Worm (Caenorhabditis elegans) whole organism, young adult: ENCODE data around the gene Y43F8C.9.

Experiments
- B0261.1 ChIP-seq: sonication (generic microtip); optimal IDR thresholded peaks from 2 replicates; lab custom pipeline; 2016; ENCODE audit warnings: mild to moderate bottlenecking, missing genetic modification characterization, moderate library complexity, missing compliant biosample characterization
- B0336.3 ChIP-seq: fragments of 200-800 bp; sonication (Bioruptor generic); IDR thresholded peaks from 2 replicates; pipeline ENCODE4 v1.3.6; 2022; ENCODE audit warnings: missing genetic modification characterization, missing compliant biosample characterization
- D2030.7 ChIP-seq: fragments of 200-800 bp; sonication (Bioruptor generic); IDR thresholded peaks from 2 replicates; pipeline ENCODE4 v1.3.6; 2022; ENCODE audit warnings: missing genetic modification reagents, missing genetic modification characterization, missing compliant biosample characterization
- F23B12.7 ChIP-seq: sonication (generic microtip); optimal IDR thresholded peaks from 2 replicates; lab custom pipeline; 2017; ENCODE audit warnings: missing genetic modification characterization, mild to moderate bottlenecking, missing compliant biosample characterization, antibody characterized with exemption, moderate library complexity; ENCODE audit not compliant: insufficient read depth
- F33H1.4 ChIP-seq: fragments of 200-800 bp; sonication (Bioruptor generic); IDR thresholded peaks from 2 replicates; pipeline ENCODE4 v1.3.6; 2022; ENCODE audit warnings: missing genetic modification reagents, missing genetic modification characterization, missing compliant biosample characterization
- F37B4.10 ChIP-seq: fragments of 200-800 bp; sonication (Bioruptor generic); IDR thresholded peaks from 2 replicates; pipeline ENCODE4 v1.3.6; 2022; ENCODE audit warnings: missing genetic modification characterization, missing compliant biosample characterization
- F49E8.2 ChIP-seq: sonication (generic microtip); optimal IDR thresholded peaks from 3 replicates; lab custom pipeline; 2017; ENCODE audit warnings: missing genetic modification characterization, mild to moderate bottlenecking, missing compliant biosample characterization, antibody characterized with exemption, moderate library complexity; ENCODE audit not compliant: insufficient read depth
- F52B5.7 ChIP-seq: sonication (generic microtip); optimal IDR thresholded peaks from 2 replicates; lab custom pipeline; 2016; ENCODE audit warnings: mild to moderate bottlenecking, missing genetic modification characterization, missing compliant biosample characterization
- F57A8.1 ChIP-seq: fragments of 200-800 bp; sonication (Bioruptor generic); optimal IDR thresholded peaks from 2 replicates; lab custom pipeline; 2018; ENCODE audit warnings: mild to moderate bottlenecking, missing genetic modification characterization, moderate library complexity, missing compliant biosample characterization
- Y53G8AR.9 ChIP-seq: fragments of 200-800 bp; sonication (Bioruptor generic); conservative IDR thresholded peaks from 2 replicates; pipeline ENCODE4 v1.3.6; 2022; ENCODE audit warnings: missing genetic modification reagents, missing genetic modification characterization, missing compliant biosample characterization
- aptf-2 ChIP-seq: fragments of 200-800 bp; sonication (Bioruptor generic); conservative IDR thresholded peaks from 2 replicates; pipeline ENCODE4 v1.3.6; 2022; ENCODE audit warnings: missing genetic modification reagents, missing genetic modification characterization, missing compliant biosample characterization
- aptf-3 ChIP-seq: fragments of 200-800 bp; sonication (Bioruptor generic); IDR thresholded peaks from 2 replicates; pipeline ENCODE4 v1.3.6; 2022; ENCODE audit warnings: missing genetic modification characterization, missing compliant biosample characterization
- atf-7 ChIP-seq: sonication (generic microtip); optimal IDR thresholded peaks from 2 replicates; lab custom pipeline; 2017; ENCODE audit warnings: mild to moderate bottlenecking, missing genetic modification characterization, missing compliant biosample characterization
- bed-1 ChIP-seq: fragments of 200-800 bp; sonication (Bioruptor generic); IDR thresholded peaks from 2 replicates; pipeline ENCODE4 v1.3.6; 2022; ENCODE audit warnings: missing genetic modification reagents, missing genetic modification characterization, missing compliant biosample characterization
- bed-2 ChIP-seq: fragments of 200-800 bp; sonication (Bioruptor generic); IDR thresholded peaks from 2 replicates; pipeline ENCODE4 v1.3.6; 2022; ENCODE audit warnings: missing genetic modification reagents, missing genetic modification characterization, missing compliant biosample characterization
- ceh-40 ChIP-seq: fragments of 200-800 bp; sonication (Bioruptor generic); IDR thresholded peaks from 2 replicates; pipeline ENCODE4 v1.3.6; 2022; ENCODE audit warnings: missing genetic modification characterization, missing compliant biosample characterization
- ceh-91 ChIP-seq: fragments of 200-800 bp; sonication (Bioruptor generic); IDR thresholded peaks from 2 replicates; pipeline ENCODE4 v1.3.6; 2022; ENCODE audit warnings: missing genetic modification reagents, missing genetic modification characterization, missing compliant biosample characterization
- dox-1 ChIP-seq: fragments of 200-800 bp; sonication (Bioruptor generic); IDR thresholded peaks from 2 replicates; pipeline ENCODE4 v1.3.6; 2022; ENCODE audit warnings: missing genetic modification reagents, missing genetic modification characterization, missing compliant biosample characterization
- dpff-1 ChIP-seq: sonication (generic microtip); optimal IDR thresholded peaks from 2 replicates; lab custom pipeline; 2017; ENCODE audit warnings: mild to moderate bottlenecking, missing genetic modification characterization, missing compliant biosample characterization
- dpl-1 ChIP-seq: fragments of 150-350 bp; optimal IDR thresholded peaks from 2 replicates; lab custom pipeline; 2014; ENCODE audit warnings: missing biosample characterization, missing genetic modification reagents, missing genetic modification characterization
- efl-1 ChIP-seq: fragments of 150-350 bp; optimal IDR thresholded peaks from 2 replicates; lab custom pipeline; 2014; ENCODE audit warnings: missing biosample characterization, missing genetic modification reagents, missing genetic modification characterization
- egrh-3 ChIP-seq: fragments of 200-800 bp; sonication (Bioruptor generic); IDR thresholded peaks from 2 replicates; pipeline ENCODE4 v1.3.6; 2022; ENCODE audit warnings: missing genetic modification reagents, missing genetic modification characterization, missing compliant biosample characterization
- hrde-1 ChIP-seq: sonication (generic microtip); optimal IDR thresholded peaks from 2 replicates; lab custom pipeline; 2016; ENCODE audit warnings: missing genetic modification characterization, mild to moderate bottlenecking, missing compliant biosample characterization, moderate library complexity, missing genotype, missing genetic modification reagents, borderline replicate concordance
- lin-54 ChIP-seq: fragments of 200-800 bp; sonication (Bioruptor generic); optimal IDR thresholded peaks from 2 replicates; lab custom pipeline; 2018; ENCODE audit warnings: mild to moderate bottlenecking, missing genetic modification characterization, missing compliant biosample characterization
- lsl-1 ChIP-seq: fragments of 200-800 bp; sonication (Bioruptor generic); optimal IDR thresholded peaks from 2 replicates; lab custom pipeline; 2018; ENCODE audit warnings: mild to moderate bottlenecking, missing genetic modification characterization, moderate library complexity, missing compliant biosample characterization
- madf-10 ChIP-seq: sonication (generic microtip); optimal IDR thresholded peaks from 2 replicates; lab custom pipeline; 2016; ENCODE audit warnings: mild to moderate bottlenecking, missing genetic modification characterization, missing compliant biosample characterization
- madf-6 ChIP-seq: fragments of 200-800 bp; sonication (Bioruptor generic); IDR thresholded peaks from 2 replicates; pipeline ENCODE4 v1.3.6; 2022; ENCODE audit warnings: missing genetic modification reagents, missing genetic modification characterization, missing compliant biosample characterization
- madf-8 ChIP-seq: fragments of 200-800 bp; sonication (Bioruptor generic); conservative IDR thresholded peaks from 2 replicates; pipeline ENCODE4 v1.3.6; 2022; ENCODE audit warnings: missing genetic modification reagents, missing genetic modification characterization, missing compliant biosample characterization
- mes-4 ChIP-seq: sonication (generic microtip); optimal IDR thresholded peaks from 2 replicates; lab custom pipeline; 2016; ENCODE audit warnings: missing genotype, missing genetic modification characterization, missing compliant biosample characterization
- nhr-80 ChIP-seq: sonication (generic microtip); optimal IDR thresholded peaks from 2 replicates; lab custom pipeline; 2016; ENCODE audit warnings: missing genetic modification characterization, missing compliant biosample characterization
- rpc-1 ChIP-seq, 2 experiments: fragments of 150-350 bp in 1 of 2; sonication (generic microtip) in 1 of 2; optimal IDR thresholded peaks; 2 replicates each; lab custom pipeline; 2014 to 2018; ENCODE audit warnings: missing biosample characterization in 1 of 2, missing genetic modification characterization in 1 of 2, missing genetic modification reagents in 1 of 2, missing genotype in 1 of 2
- sea-2 ChIP-seq: fragments of 200-800 bp; sonication (Bioruptor generic); IDR thresholded peaks from 2 replicates; pipeline ENCODE4 v1.3.6; 2022; ENCODE audit warnings: missing genetic modification characterization, missing compliant biosample characterization
- snpc-1.1 ChIP-seq: sonication (generic microtip); optimal IDR thresholded peaks from 2 replicates; lab custom pipeline; 2017; ENCODE audit warnings: missing genetic modification characterization, mild to moderate bottlenecking, missing compliant biosample characterization, antibody characterized with exemption, moderate library complexity, missing genotype, missing genetic modification reagents; ENCODE audit not compliant: insufficient read depth
- snpc-1.3 ChIP-seq: sonication (generic microtip); optimal IDR thresholded peaks from 2 replicates; lab custom pipeline; 2017; ENCODE audit warnings: missing genetic modification characterization, mild to moderate bottlenecking, missing compliant biosample characterization, antibody characterized with exemption, moderate library complexity, missing genotype, missing genetic modification reagents; ENCODE audit not compliant: insufficient read depth
- unc-62 ChIP-seq: fragments of 150-350 bp; optimal IDR thresholded peaks from 2 replicates; lab custom pipeline; 2014; ENCODE audit warnings: missing biosample characterization, missing genetic modification reagents, missing genetic modification characterization
- xnd-1 ChIP-seq: sonication (generic microtip); optimal IDR thresholded peaks from 2 replicates; lab custom pipeline; 2016; ENCODE audit warnings: missing genotype, missing genetic modification reagents, missing genetic modification characterization, missing compliant biosample characterization
- zim-3 ChIP-seq: sonication (generic microtip); optimal IDR thresholded peaks from 2 replicates; lab custom pipeline; 2017; ENCODE audit warnings: mild to moderate bottlenecking, missing genetic modification characterization, moderate library complexity, missing compliant biosample characterization
- ztf-28 ChIP-seq: fragments of 200-800 bp; sonication (Bioruptor generic); IDR thresholded peaks from 2 replicates; pipeline ENCODE4 v1.3.6; 2022; ENCODE audit warnings: missing genetic modification reagents, missing genetic modification characterization, missing compliant biosample characterization

Y43F8C.9 gene

DNA sequence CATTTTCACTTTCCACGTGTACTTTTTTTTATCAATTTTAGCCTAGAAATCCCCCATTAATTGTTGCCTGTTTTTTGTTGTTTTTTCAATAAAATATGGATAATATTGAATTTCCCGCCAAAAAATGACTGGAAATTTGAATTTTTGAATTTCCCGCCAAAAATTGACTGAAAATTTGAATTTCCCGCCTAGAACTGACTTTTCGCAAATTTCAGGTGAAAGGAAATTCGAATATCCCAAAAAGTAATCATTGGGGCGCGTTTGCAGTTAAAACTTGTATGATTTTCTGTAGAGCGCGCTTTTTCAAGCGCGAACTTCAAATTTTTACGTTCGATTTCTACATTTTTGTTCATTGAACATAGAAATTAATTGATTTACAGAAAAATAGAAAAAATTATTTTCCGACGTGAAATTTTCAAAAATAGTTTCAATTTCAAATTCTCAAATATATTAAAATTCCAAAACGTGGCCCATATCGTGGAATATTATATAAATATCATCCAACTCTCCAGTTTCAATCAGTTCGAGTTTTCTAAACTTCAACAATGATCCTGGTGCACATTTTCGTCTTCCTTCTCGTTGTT is at the start of gene Y43F8C.9:
TSS of gene Y43F8C.9 (plus strand) at position 534 of the 584 bp plus-strand sequence.
- TF ChIP-seq sea-2 (GFP tag; lab: Robert Waterston, UW) = no peak
- no peak for TF ChIP-seq snpc-1.1 (tag; lab: Kevin White, UChicago)
- TF ChIP-seq F52B5.7 (tag; lab: Kevin White, UChicago) = no peak
- TF ChIP-seq lin-54 (GFP tag; lab: Kevin White, UChicago) = peak; percentile 66
- TF ChIP-seq F23B12.7 (tag; lab: Kevin White, UChicago) = no peak
- no peak for TF ChIP-seq aptf-2 (GFP tag; lab: Robert Waterston, UW)
- TF ChIP-seq atf-7 (tag; lab: Kevin White, UChicago) = no peak
- TF ChIP-seq ceh-40 (GFP tag; lab: Robert Waterston, UW) = no peak
- no peak for TF ChIP-seq madf-10 (tag; lab: Kevin White, UChicago)
- TF ChIP-seq B0261.1 = no peak
- no peak for TF ChIP-seq aptf-3 (GFP tag; lab: Robert Waterston, UW)
- TF ChIP-seq F49E8.2 (tag; lab: Kevin White, UChicago) = peak; percentile 29
- no peak for TF ChIP-seq bed-2 (GFP tag; lab: Robert Waterston, UW)
- TF ChIP-seq xnd-1 = peak; percentile 5
- TF ChIP-seq unc-62 (GFP tag; lab: Kevin White, UChicago) = no peak
- TF ChIP-seq dpff-1 (tag; lab: Kevin White, UChicago) = no peak
- TF ChIP-seq dox-1 (GFP tag; lab: Robert Waterston, UW) = no peak
- no peak for TF ChIP-seq mes-4
- peak; percentile 69 for TF ChIP-seq efl-1
- no peak for TF ChIP-seq egrh-3
- no peak for TF ChIP-seq nhr-80 (tag; lab: Kevin White, UChicago)
- TF ChIP-seq ceh-91 (GFP tag; lab: Robert Waterston, UW) = 0 out of 2 replicates have a peak, but pooled peaks have one; percentile 20
- no peak for TF ChIP-seq ztf-28 (GFP tag; lab: Robert Waterston, UW)
- TF ChIP-seq dpl-1 (GFP tag; lab: Kevin White, UChicago) = peak; percentile 6
- TF ChIP-seq F37B4.10 = no peak
- TF ChIP-seq F33H1.4 = no peak; the same call in 1 of the 2 replicates
- no peak for TF ChIP-seq zim-3 (tag; lab: Kevin White, UChicago)
- TF ChIP-seq snpc-1.3 (tag; lab: Kevin White, UChicago) = no peak
- peak; percentile 22 for TF ChIP-seq lsl-1 (GFP tag; lab: Kevin White, UChicago)
- TF ChIP-seq madf-6 (GFP tag; lab: Robert Waterston, UW) = peak; percentile 57; the same call in 1 of the 2 replicates
- TF ChIP-seq B0336.3 (GFP tag; lab: Robert Waterston, UW) = no peak
- TF ChIP-seq madf-8 (GFP tag; lab: Robert Waterston, UW) = peak; percentile 46
- no peak for TF ChIP-seq Y53G8AR.9 (GFP tag; lab: Robert Waterston, UW)
- TF ChIP-seq hrde-1 (tag; lab: Kevin White, UChicago) = no peak
- TF ChIP-seq D2030.7 (GFP tag; lab: Robert Waterston, UW) = 0 out of 2 replicates have a peak, but pooled peaks have one; percentile 20
- TF ChIP-seq F57A8.1 = no peak
- TF ChIP-seq, all 124 proteins: peak for 10

DNA sequence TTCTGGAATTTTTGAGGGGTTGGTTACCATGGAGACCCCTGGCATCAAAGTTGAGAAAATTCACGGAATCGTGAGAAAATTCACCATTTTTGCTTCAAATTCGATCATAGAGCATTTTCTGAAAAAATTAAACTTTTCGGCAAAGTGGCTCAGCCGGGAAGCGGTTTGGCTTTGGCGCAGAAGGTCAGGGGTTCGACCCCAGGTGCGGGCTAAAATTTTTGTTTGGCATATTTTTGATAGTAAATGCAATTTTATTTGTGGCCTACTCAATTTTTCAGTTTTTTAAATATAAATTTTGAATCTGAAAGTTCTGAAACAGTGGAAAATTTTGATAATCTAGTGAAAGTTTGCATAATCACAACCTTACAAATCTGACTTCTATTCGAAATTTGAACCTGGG is 46.8 kb upstream of the Y43F8C.9 start:
- TF ChIP-seq madf-10 (tag; lab: Kevin White, UChicago) = no peak
- TF ChIP-seq rpc-1 (optimal IDR thresholded peaks at IDR 0.05; lab: Kevin White, UChicago) = no peak
- TF ChIP-seq rpc-1 (tag; optimal IDR thresholded peaks at IDR 0.05; lab: Kevin White, UChicago) = peak; percentile 24
- no peak for TF ChIP-seq bed-1 (GFP tag; lab: Robert Waterston, UW)
